Fruit fly (Drosophila melanogaster): ENCODE results near the gene hoe2.

DNA sequence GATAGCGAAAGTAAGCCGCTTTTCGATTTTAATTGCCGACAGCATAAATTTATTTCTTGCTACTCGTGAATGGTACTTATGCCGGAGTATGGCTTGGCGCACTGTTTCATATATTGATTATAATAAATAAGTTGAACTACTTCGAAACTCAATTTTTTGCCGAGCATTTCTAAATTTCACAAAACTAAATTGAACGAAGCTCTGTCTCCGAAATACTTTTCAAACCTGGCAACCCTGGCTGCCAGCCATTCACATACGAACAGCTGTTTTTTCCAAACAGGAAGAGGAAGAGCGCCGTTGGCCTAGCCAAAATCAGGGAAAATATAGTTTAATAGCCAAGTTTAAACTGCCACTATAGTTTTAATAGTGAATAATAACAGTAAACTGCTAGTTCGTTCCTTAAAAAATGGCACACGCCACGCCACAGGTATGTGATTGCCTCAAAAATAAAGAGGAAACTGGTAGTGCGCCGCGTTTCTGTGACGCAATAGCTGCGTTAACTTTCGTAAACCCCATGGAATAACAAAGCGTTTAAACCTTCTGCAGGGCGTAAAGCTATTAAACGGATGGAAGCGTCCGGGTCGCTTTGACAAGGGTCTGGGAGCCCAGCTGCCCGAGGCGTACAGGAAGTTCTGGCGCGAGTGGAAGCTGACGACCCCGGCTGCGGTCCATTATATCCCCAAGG, 37.6 kb upstream of the hoe2 start, which contains the start of gene mRpL28:
- TF ChIP-seq CG11617 (GFP tag; optimal IDR thresholded peaks at IDR 0.05) = peak; percentile 11
- TF ChIP-seq bab1 (GFP tag; optimal IDR thresholded peaks at IDR 0.05) = peak; percentile 65
- peak; percentile 94 for TF ChIP-seq CG14711 (tag; optimal IDR thresholded peaks at IDR 0.05)
- no peak for TF ChIP-seq kay (GFP tag; ENCODE audit: borderline replicate concordance)
- TF ChIP-seq Clk (GFP tag; optimal IDR thresholded peaks at IDR 0.05) = no peak
- TF ChIP-seq pad (GFP tag; optimal IDR thresholded peaks at IDR 0.05) = no peak
- no peak for TF ChIP-seq CG33017 (tag; optimal IDR thresholded peaks at IDR 0.05)
- no peak for TF ChIP-seq Crg-1 (GFP tag; optimal IDR thresholded peaks at IDR 0.05)
- no peak for TF ChIP-seq toe (GFP tag; optimal IDR thresholded peaks at IDR 0.05)
- TF ChIP-seq tj (GFP tag; optimal IDR thresholded peaks at IDR 0.05) = peak; percentile 2
- TF ChIP-seq cic (GFP tag; optimal IDR thresholded peaks at IDR 0.05) = no peak
- TF ChIP-seq CG12768 (GFP tag; optimal IDR thresholded peaks at IDR 0.05) = no peak
